Fruit fly (Drosophila melanogaster) whole organism, pupa: ENCODE data around the gene spn-E.
A peak's percentile ranks its signal among the peaks of the same experiment; 100 is the strongest.

Source experiments
- CG15710 ChIP-seq: fragments of 200-800 bp; sonication (Bioruptor generic); optimal IDR thresholded peaks from 2 replicates; lab custom pipeline; 2018; ENCODE audit warnings: missing biosample characterization, mild to moderate bottlenecking, missing genetic modification characterization, moderate library complexity
- CG32121 ChIP-seq: fragments of 200-800 bp; sonication (Bioruptor generic); IDR thresholded peaks from 2 replicates; pipeline ENCODE4 v1.3.6; 2022; ENCODE audit warnings: missing biosample characterization, missing genetic modification characterization
- CG34367 ChIP-seq: fragments of 200-800 bp; sonication (Bioruptor generic); optimal IDR thresholded peaks from 2 replicates; lab custom pipeline; 2018; ENCODE audit warnings: missing biosample characterization, mild to moderate bottlenecking, missing genetic modification characterization
- CG4496 ChIP-seq: fragments of 200-800 bp; sonication (Bioruptor generic); IDR thresholded peaks from 3 replicates; pipeline ENCODE4 v1.3.6; 2022; ENCODE audit warnings: missing biosample characterization, missing genetic modification characterization
- CG8301 ChIP-seq: fragments of 200-800 bp; sonication (Bioruptor generic); optimal IDR thresholded peaks from 2 replicates; lab custom pipeline; 2018; ENCODE audit warnings: missing biosample characterization, mild to moderate bottlenecking, missing genetic modification characterization
- EcR ChIP-seq: fragments of 200-800 bp; sonication (Bioruptor generic); optimal IDR thresholded peaks from 3 replicates; lab custom pipeline; 2019; ENCODE audit warnings: missing biosample characterization, missing genetic modification characterization, mild to moderate bottlenecking, moderate library complexity, missing genetic modification reagents
- Pif1B ChIP-seq: fragments of 200-800 bp; sonication (Bioruptor generic); optimal IDR thresholded peaks from 3 replicates; lab custom pipeline; 2016; ENCODE audit warnings: missing biosample characterization, missing genetic modification characterization
- Snoo ChIP-seq: fragments of 200-800 bp; sonication (Bioruptor generic); optimal IDR thresholded peaks from 3 replicates; lab custom pipeline; 2017; ENCODE audit warnings: missing biosample characterization, mild to moderate bottlenecking, missing genetic modification characterization, inconsistent platforms
- gl ChIP-seq: fragments of 200-800 bp; sonication (Bioruptor generic); optimal IDR thresholded peaks from 2 replicates; lab custom pipeline; 2018; ENCODE audit warnings: missing biosample characterization, mild to moderate bottlenecking, missing genetic modification characterization

DNA sequence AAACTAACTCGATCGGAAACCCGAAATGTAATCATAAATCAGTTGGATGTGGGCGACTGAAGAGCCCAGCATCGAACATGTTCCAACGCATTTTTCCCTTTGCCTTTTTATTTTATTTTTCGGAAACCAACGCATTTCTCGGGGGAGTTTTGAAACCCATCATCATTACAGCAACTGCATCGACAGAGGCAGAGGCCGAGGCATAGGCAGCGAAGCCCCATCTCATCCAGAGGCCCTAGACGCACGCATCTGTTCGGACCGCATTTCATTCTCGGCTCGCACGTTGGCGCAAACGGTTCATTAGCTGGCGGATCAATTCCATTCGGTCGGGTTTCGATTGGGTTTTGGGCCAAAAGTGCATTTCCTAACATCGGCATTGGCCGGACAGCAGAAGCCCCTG lies 11.7 kb upstream of the spn-E start, which contains the start of gene CG4576:
- TF ChIP-seq CG8301 = no peak
- no peak for TF ChIP-seq CG34367 (tag; lab: Kevin White, UChicago)
- no peak for TF ChIP-seq Pif1B (GFP tag; lab: Kevin White, UChicago)
- no peak for TF ChIP-seq CG15710 (tag; lab: Kevin White, UChicago)
- no peak for TF ChIP-seq Snoo (tag; lab: Kevin White, UChicago)
- no peak for TF ChIP-seq gl (tag; lab: Kevin White, UChicago)
- TF ChIP-seq EcR (GFP tag; lab: Kevin White, UChicago) = peak; percentile 15
- no peak for TF ChIP-seq CG32121 (GFP tag; lab: Robert Waterston, UW)
- TF ChIP-seq CG4496 (GFP tag; lab: Robert Waterston, UW) = no peak
